Fruit fly (Drosophila melanogaster) whole organism, embryonic: ENCODE results near the gene CG7304.
A peak's percentile ranks its signal among the peaks of the same experiment; 100 is the strongest.

Experiments used
- Atf3 ChIP-seq: fragments of 200-800 bp; sonication (Bioruptor generic); optimal IDR thresholded peaks from 3 replicates; lab custom pipeline; 2016; ENCODE audit warnings: missing biosample characterization, missing genetic modification characterization
- BtbVII ChIP-seq: fragments of 200-800 bp; sonication (Bioruptor generic); optimal IDR thresholded peaks from 3 replicates; lab custom pipeline; 2017; ENCODE audit warnings: missing biosample characterization, mild to moderate bottlenecking, missing genetic modification characterization
- CG11504 ChIP-seq: fragments of 200-800 bp; sonication (Bioruptor generic); optimal IDR thresholded peaks from 3 replicates; lab custom pipeline; 2019; ENCODE audit warnings: missing biosample characterization, mild to moderate bottlenecking, missing genetic modification characterization, moderate library complexity
- CG12219 ChIP-seq: fragments of 200-800 bp; sonication (Bioruptor generic); optimal IDR thresholded peaks from 3 replicates; lab custom pipeline; 2018; ENCODE audit warnings: missing biosample characterization, mild to moderate bottlenecking, missing genetic modification characterization
- CG12236 ChIP-seq: fragments of 200-800 bp; sonication (Bioruptor generic); optimal IDR thresholded peaks from 2 replicates; lab custom pipeline; 2016; ENCODE audit warnings: missing biosample characterization, missing genetic modification characterization
- CG15479 ChIP-seq: fragments of 200-800 bp; sonication (Bioruptor generic); optimal IDR thresholded peaks from 3 replicates; lab custom pipeline; 2019; ENCODE audit warnings: missing biosample characterization, mild to moderate bottlenecking, missing genetic modification characterization, moderate library complexity
- CG16863 ChIP-seq: fragments of 200-800 bp; sonication (Bioruptor generic); optimal IDR thresholded peaks from 3 replicates; lab custom pipeline; 2016; ENCODE audit warnings: missing biosample characterization, missing genetic modification characterization
- CG1792 ChIP-seq: fragments of 200-800 bp; sonication (Bioruptor generic); optimal IDR thresholded peaks from 2 replicates; lab custom pipeline; 2016; ENCODE audit warnings: missing biosample characterization, missing genetic modification characterization
- CG31441 ChIP-seq: fragments of 200-800 bp; sonication (Bioruptor generic); IDR thresholded peaks from 2 replicates; pipeline ENCODE4 v1.3.6; 2022; ENCODE audit warnings: missing biosample characterization, missing genetic modification characterization
- CG32532 ChIP-seq: fragments of 200-800 bp; sonication (Bioruptor generic); IDR thresholded peaks from 2 replicates; pipeline ENCODE4 v1.3.6; 2022; ENCODE audit warnings: missing biosample characterization, missing genetic modification characterization
- CG4360 ChIP-seq: fragments of 200-800 bp; sonication (Bioruptor generic); IDR thresholded peaks from 2 replicates; pipeline ENCODE4 v1.3.6; 2022; ENCODE audit warnings: missing biosample characterization, missing genetic modification characterization
- CG4404 ChIP-seq: fragments of 200-800 bp; sonication (Bioruptor generic); IDR thresholded peaks from 2 replicates; pipeline ENCODE4 v1.3.6; 2022; ENCODE audit warnings: missing biosample characterization, missing genetic modification characterization
- CG4854 ChIP-seq: fragments of 200-800 bp; sonication (Bioruptor generic); optimal IDR thresholded peaks from 2 replicates; lab custom pipeline; 2016; ENCODE audit warnings: missing biosample characterization, missing genetic modification characterization, inconsistent platforms
- CG6254 ChIP-seq: fragments of 200-800 bp; sonication (Bioruptor generic); optimal IDR thresholded peaks from 3 replicates; lab custom pipeline; 2017; ENCODE audit warnings: mild to moderate bottlenecking, missing biosample characterization, missing genetic modification reagents, missing genetic modification characterization
- CG6272 ChIP-seq: fragments of 200-800 bp; sonication (Bioruptor generic); IDR thresholded peaks from 2 replicates; pipeline ENCODE4 v1.3.6; 2022; ENCODE audit warnings: missing biosample characterization, missing genetic modification characterization
- CG8089 ChIP-seq: fragments of 200-800 bp; sonication (Bioruptor generic); optimal IDR thresholded peaks from 3 replicates; lab custom pipeline; 2016; ENCODE audit warnings: missing biosample characterization, missing genetic modification characterization
- CG8944 ChIP-seq: fragments of 200-800 bp; sonication (Bioruptor generic); optimal IDR thresholded peaks from 3 replicates; lab custom pipeline; 2016; ENCODE audit warnings: missing biosample characterization, missing genetic modification characterization
- D ChIP-seq, 2 experiments: fragments of 200-800 bp in 1 of 2; fragments of >200 bp in 1 of 2; sonication (Bioruptor generic) in 1 of 2; optimal IDR thresholded peaks; 2 replicates in 1 of 2; 3 replicates in 1 of 2; lab custom pipeline; 2017; ENCODE audit warnings: mild to moderate bottlenecking in 1 of 2, missing biosample characterization in 1 of 2, missing genetic modification characterization in 1 of 2, missing genetic modification reagents in 1 of 2
- Dll ChIP-seq: fragments of 200-800 bp; sonication (Bioruptor generic); IDR thresholded peaks from 4 replicates; pipeline ENCODE4 v1.3.6; 2022; ENCODE audit warnings: missing biosample characterization, missing genetic modification characterization; ENCODE audit not compliant: partially characterized antibody
- E2f1 ChIP-seq: fragments of 200-800 bp; sonication (Bioruptor generic); IDR thresholded peaks from 2 replicates; pipeline ENCODE4 v1.3.6; 2022; ENCODE audit warnings: missing biosample characterization, missing genetic modification characterization
- E2f2 ChIP-seq: fragments of 200-800 bp; sonication (Bioruptor generic); IDR thresholded peaks from 2 replicates; pipeline ENCODE4 v1.3.6; 2022; ENCODE audit warnings: missing biosample characterization, missing genetic modification characterization
- Fer1 ChIP-seq: fragments of 200-800 bp; sonication (Bioruptor generic); optimal IDR thresholded peaks from 2 replicates; lab custom pipeline; 2017; ENCODE audit warnings: missing biosample characterization, mild to moderate bottlenecking, missing genetic modification characterization
- HmgZ ChIP-seq: fragments of 200-800 bp; sonication (Bioruptor generic); optimal IDR thresholded peaks from 2 replicates; lab custom pipeline; 2018; ENCODE audit warnings: missing biosample characterization, mild to moderate bottlenecking, missing genetic modification characterization
- Med ChIP-seq: fragments of 200-800 bp; sonication (Bioruptor generic); peaks from one replicate; lab custom pipeline; 2016; ENCODE audit warnings: missing biosample characterization, missing genetic modification characterization, mild to moderate bottlenecking, inconsistent platforms, moderate library complexity
- NC2α ChIP-seq: fragments of 200-800 bp; sonication (Bioruptor generic); optimal IDR thresholded peaks from 2 replicates; lab custom pipeline; 2016; ENCODE audit warnings: missing biosample characterization, missing genetic modification characterization
- NfI ChIP-seq: fragments of 200-800 bp; sonication (Bioruptor generic); optimal IDR thresholded peaks from 3 replicates; lab custom pipeline; 2018; ENCODE audit warnings: missing biosample characterization, mild to moderate bottlenecking, missing genetic modification characterization, moderate library complexity
- Xrp1 ChIP-seq: fragments of 200-800 bp; sonication (Bioruptor generic); IDR thresholded peaks from 2 replicates; pipeline ENCODE4 v1.3.6; 2022; ENCODE audit warnings: missing biosample characterization, missing genetic modification characterization
- ac ChIP-seq: fragments of 200-800 bp; sonication (Bioruptor generic); optimal IDR thresholded peaks from 3 replicates; lab custom pipeline; 2017; ENCODE audit warnings: missing biosample characterization, mild to moderate bottlenecking, missing genetic modification characterization
- btn ChIP-seq: fragments of 200-800 bp; sonication (Bioruptor generic); optimal IDR thresholded peaks from 2 replicates; lab custom pipeline; 2016; ENCODE audit warnings: missing biosample characterization, missing genetic modification characterization
- cad ChIP-seq: fragments of >200 bp; optimal IDR thresholded peaks from 2 replicates; lab custom pipeline; 2017; ENCODE audit warnings: missing biosample characterization, missing genetic modification characterization
- gcm2 ChIP-seq: fragments of 200-800 bp; sonication (Bioruptor generic); optimal IDR thresholded peaks from 2 replicates; lab custom pipeline; 2016; ENCODE audit warnings: missing biosample characterization, missing genetic modification characterization
- hb ChIP-seq: fragments of 200-800 bp; sonication (Bioruptor generic); IDR thresholded peaks from 3 replicates; pipeline ENCODE4 v1.3.6; 2022; ENCODE audit warnings: missing biosample characterization, missing genetic modification characterization; ENCODE audit not compliant: partially characterized antibody
- jigr1 ChIP-seq: fragments of 200-800 bp; sonication (Bioruptor generic); IDR thresholded peaks from 3 replicates; pipeline ENCODE4 v1.3.6; 2022; ENCODE audit warnings: missing biosample characterization, missing genetic modification characterization
- lmd ChIP-seq: fragments of 200-800 bp; sonication (Bioruptor generic); IDR thresholded peaks from 2 replicates; pipeline ENCODE4 v1.3.6; 2022; ENCODE audit warnings: missing biosample characterization, missing genetic modification characterization
- otp ChIP-seq: fragments of 200-800 bp; sonication (Bioruptor generic); IDR thresholded peaks from 3 replicates; pipeline ENCODE4, ENCODE4 v1.3.6; 2022; ENCODE audit warnings: missing biosample characterization, missing genetic modification characterization
- pb ChIP-seq: fragments of 200-800 bp; sonication (Bioruptor generic); optimal IDR thresholded peaks from 3 replicates; lab custom pipeline; 2016; ENCODE audit warnings: missing biosample characterization, missing genetic modification characterization
- pfk ChIP-seq: fragments of 200-800 bp; sonication (Bioruptor generic); optimal IDR thresholded peaks from 2 replicates; lab custom pipeline; 2018; ENCODE audit warnings: missing biosample characterization, mild to moderate bottlenecking, missing genetic modification characterization, moderate library complexity
- pho ChIP-seq: fragments of 200-800 bp; sonication (Bioruptor generic); optimal IDR thresholded peaks from 2 replicates; lab custom pipeline; 2016; ENCODE audit warnings: missing biosample characterization, missing genetic modification characterization
- pros ChIP-seq: fragments of 200-800 bp; sonication (Bioruptor generic); optimal IDR thresholded peaks from 3 replicates; lab custom pipeline; 2019; ENCODE audit warnings: missing biosample characterization, mild to moderate bottlenecking, missing genetic modification characterization, moderate library complexity
- rib ChIP-seq: fragments of 200-800 bp; sonication (Bioruptor generic); IDR thresholded peaks from 2 replicates; pipeline ENCODE4 v1.3.6; 2022; ENCODE audit warnings: missing biosample characterization, missing genetic modification characterization
- slp2 ChIP-seq: fragments of 200-800 bp; sonication (Bioruptor generic); optimal IDR thresholded peaks from 2 replicates; lab custom pipeline; 2016; ENCODE audit warnings: missing biosample characterization, missing genetic modification characterization
- so ChIP-seq: fragments of 200-800 bp; sonication (Bioruptor generic); IDR thresholded peaks from 3 replicates; pipeline ENCODE4 v1.3.6; 2022; ENCODE audit warnings: missing biosample characterization, missing genetic modification characterization
- tll ChIP-seq, 2 experiments: fragments of 200-800 bp in 1 of 2; fragments of >200 bp in 1 of 2; sonication (Bioruptor generic) in 1 of 2; optimal IDR thresholded peaks; 2 replicates each; lab custom pipeline; 2017 to 2019; ENCODE audit warnings: missing biosample characterization in 2 of 2, missing genetic modification characterization in 2 of 2, mild to moderate bottlenecking in 1 of 2, moderate library complexity in 1 of 2
- twi ChIP-seq: fragments of 200-800 bp; optimal IDR thresholded peaks from 2 replicates; lab custom pipeline; 2019; ENCODE audit warnings: missing biosample characterization, mild to moderate bottlenecking, missing genetic modification characterization, moderate library complexity
- wor ChIP-seq: fragments of 200-800 bp; sonication (Bioruptor generic); IDR thresholded peaks from 2 replicates; pipeline ENCODE4 v1.3.6; 2022; ENCODE audit warnings: missing biosample characterization, missing genetic modification characterization
- zen ChIP-seq: fragments of 200-800 bp; sonication (Bioruptor generic); optimal IDR thresholded peaks from 3 replicates; lab custom pipeline; 2018; ENCODE audit warnings: missing biosample characterization, mild to moderate bottlenecking, missing genetic modification characterization, moderate library complexity

CG7304 gene

DNA sequence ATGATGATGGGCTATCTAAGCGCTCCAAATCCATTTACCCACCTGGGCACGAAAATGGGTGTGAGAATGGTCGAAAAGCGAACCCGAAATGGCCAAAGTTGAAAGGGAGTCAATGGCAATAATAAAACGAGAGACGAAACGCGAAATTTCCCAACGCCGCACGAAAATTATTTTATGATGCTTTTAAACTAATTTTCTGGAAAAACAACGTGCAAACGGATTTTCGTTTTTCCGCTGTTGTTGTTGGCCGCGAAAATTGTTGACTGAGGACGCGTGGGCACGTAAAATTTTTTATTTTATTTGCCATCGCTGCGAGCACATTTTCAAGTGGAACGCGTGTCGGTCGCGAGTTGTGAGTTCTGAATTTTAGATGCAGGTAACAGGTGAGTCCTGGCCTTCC is 31.6 kb downstream of the CG7304 start:
- TF ChIP-seq cad (peak; percentile 88), zen (tag; lab: Kevin White, UChicago) (peak; percentile 16), CG32532 (no peak), tll (GFP tag; optimal IDR thresholded peaks at IDR 0.05; lab: Kevin White, UChicago) (peak in 1 of 2 experiments; percentile 79), wor (GFP tag; lab: Robert Waterston, UW) (no peak), CG4360 (GFP tag; lab: Robert Waterston, UW) (peak; percentile 65; the same call in 1 of the 2 replicates), lmd (no peak)

dm6 chr3L:15712063-15712462 is 32.5 kb downstream of the CG7304 start:
- TF ChIP-seq zen (tag; lab: Kevin White, UChicago) (peak; percentile 94), CG6272 (GFP tag; lab: Robert Waterston, UW) (0 out of 2 replicates have a peak, but pooled peaks have one; percentile 14), CG12219 (GFP tag; lab: Kevin White, UChicago) (no peak), pros (GFP tag; lab: Kevin White, UChicago) (peak; percentile 5), CG15479 (GFP tag; lab: Kevin White, UChicago) (peak; percentile 97), tll (GFP tag; optimal IDR thresholded peaks at IDR 0.05; lab: Kevin White, UChicago) (peak in 1 of 2 experiments; percentile 91), ac (GFP tag; lab: Kevin White, UChicago) (no peak), twi (tag; lab: Kevin White, UChicago) (peak; percentile 11), hb (GFP tag; lab: Robert Waterston, UW) (0 out of 3 replicates have a peak, but pooled peaks have one; percentile 53), NfI (no peak), D (optimal IDR thresholded peaks at IDR 0.05; lab: Kevin White, UChicago) (peak; percentile 97), D (GFP tag; optimal IDR thresholded peaks at IDR 0.05; lab: Kevin White, UChicago) (no peak), slp2 (no peak), pfk (GFP tag; lab: Kevin White, UChicago) (no peak), jigr1 (no peak), CG1792 (GFP tag; lab: Kevin White, UChicago) (no peak), cad (peak; percentile 68)

DNA sequence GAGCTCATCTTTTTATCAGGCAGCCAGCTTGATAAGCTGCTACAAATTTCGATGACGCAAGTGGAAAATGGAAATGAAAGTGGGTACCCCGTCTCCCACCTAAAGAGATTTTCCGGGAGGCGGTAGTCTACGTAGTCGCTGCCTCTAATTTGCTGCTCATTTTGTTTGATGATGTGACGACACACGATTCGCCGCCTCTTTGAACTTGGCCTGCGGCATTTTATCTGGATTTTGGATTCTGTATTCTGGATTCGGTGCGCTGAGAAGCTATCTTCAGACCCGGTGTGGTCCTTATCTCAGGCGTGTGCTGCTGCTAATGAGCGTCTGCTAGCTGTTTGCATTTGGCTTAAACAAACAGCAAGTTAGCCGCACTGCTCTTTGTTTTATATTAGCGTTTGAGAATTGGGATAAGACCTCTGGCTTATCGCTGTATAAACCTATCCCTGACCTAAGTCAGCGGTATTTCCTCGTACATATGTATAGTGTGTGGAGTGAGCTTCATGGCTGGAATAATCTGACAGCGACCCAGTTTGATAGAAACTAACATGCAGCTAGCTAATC is 34.5 kb downstream of the CG7304 start:
- TF ChIP-seq rib (peak; percentile 27; the same call in 1 of the 2 replicates), CG4404 (0 out of 2 replicates have a peak, but pooled peaks have one; percentile 11), Atf3 (GFP tag; lab: Kevin White, UChicago) (peak; percentile 21), CG8944 (peak; percentile 43), btn (GFP tag; lab: Kevin White, UChicago) (peak; percentile 49), E2f1 (GFP tag; lab: Robert Waterston, UW) (peak; percentile 32; the same call in 1 of the 2 replicates), otp (GFP tag; lab: Robert Waterston, UW) (peak; percentile 71; the same call in 2 of the 3 replicates), ac (GFP tag; lab: Kevin White, UChicago) (peak; percentile 66), Xrp1 (GFP tag; lab: Robert Waterston, UW) (peak; percentile 78), pb (peak; percentile 48), HmgZ (peak; percentile 46), CG12236 (GFP tag; lab: Kevin White, UChicago) (peak; percentile 80), CG31441 (GFP tag; lab: Robert Waterston, UW) (peak; percentile 20; the same call in 1 of the 2 replicates), CG16863 (GFP tag; lab: Kevin White, UChicago) (peak; percentile 65), pho (GFP tag; lab: Kevin White, UChicago) (peak; percentile 53), so (GFP tag; lab: Robert Waterston, UW) (0 out of 3 replicates have a peak, but pooled peaks have one; percentile 62), CG8089 (GFP tag; lab: Kevin White, UChicago) (peak; percentile 54), hb (GFP tag; lab: Robert Waterston, UW) (no peak), BtbVII (GFP tag; lab: Kevin White, UChicago) (peak; percentile 58), Med (peak; percentile 91), Fer1 (GFP tag; lab: Kevin White, UChicago) (peak; percentile 69), CG11504 (tag; lab: Kevin White, UChicago) (peak; percentile 37), gcm2 (no peak), NC2α (peak; percentile 61), CG6254 (peak; percentile 31), CG4854 (GFP tag; lab: Kevin White, UChicago) (peak; percentile 74), Dll (no peak), E2f2 (GFP tag; lab: Robert Waterston, UW) (peak; percentile 36; the same call in 1 of the 2 replicates)
